Fruit fly (Drosophila melanogaster): ENCODE data around the gene CG31687.

DNA sequence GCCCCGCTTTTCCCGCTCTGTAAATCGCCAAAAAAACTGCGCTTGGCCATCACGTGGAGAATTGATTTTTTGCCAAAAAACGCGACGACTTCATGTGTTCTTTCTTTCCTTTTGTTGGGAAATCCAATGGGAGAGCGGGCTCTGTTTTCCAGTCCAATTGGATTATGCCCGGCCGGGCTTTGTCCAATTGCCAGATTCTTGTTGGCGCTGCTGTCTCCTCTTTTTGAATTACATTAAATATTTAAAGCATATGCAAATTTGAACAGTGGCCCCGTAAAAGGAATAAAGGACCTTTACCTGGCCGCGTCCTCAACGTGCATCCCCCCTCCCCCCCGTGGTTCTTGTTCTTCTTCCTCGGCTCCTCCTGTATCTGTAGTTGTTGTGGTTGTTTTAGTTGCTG, 20.6 kb upstream of the CG31687 start:
- TF ChIP-seq kay (GFP tag; ENCODE audit: borderline replicate concordance) (peak; percentile 68), CG33017 (tag; optimal IDR thresholded peaks at IDR 0.05) (no peak), cnc (optimal IDR thresholded peaks at IDR 0.05) (no peak), CG12768 (GFP tag; optimal IDR thresholded peaks at IDR 0.05) (no peak), CG7101 (tag; optimal IDR thresholded peaks at IDR 0.05) (no peak), Mnt (GFP tag; optimal IDR thresholded peaks at IDR 0.05) (no peak), CG5204 (GFP tag; optimal IDR thresholded peaks at IDR 0.05) (no peak), ovo (GFP tag; optimal IDR thresholded peaks at IDR 0.05) (no peak), cic (GFP tag; optimal IDR thresholded peaks at IDR 0.05) (no peak), bab1 (GFP tag; optimal IDR thresholded peaks at IDR 0.05) (no peak), tj (GFP tag; optimal IDR thresholded peaks at IDR 0.05) (no peak), Hr96 (GFP tag; optimal IDR thresholded peaks at IDR 0.05) (no peak), CG14711 (tag; optimal IDR thresholded peaks at IDR 0.05) (no peak)
